Fruit fly (Drosophila melanogaster) whole organism: ENCODE results near the gene dy.

Source experiments
- CG8478 ChIP-seq: fragments of >200 bp; optimal IDR thresholded peaks from 2 replicates; lab custom pipeline; 2018; ENCODE audit warnings: inconsistent platforms
- Dll ChIP-seq: fragments of >200 bp; optimal IDR thresholded peaks from 2 replicates; lab custom pipeline; 2017
- EcR ChIP-seq, 2 experiments: fragments of >200 bp; optimal IDR thresholded peaks; 2 replicates each; lab custom pipeline; 2017; ENCODE audit warnings: missing biosample characterization in 2 of 2, missing genetic modification characterization in 2 of 2, missing genetic modification reagents in 2 of 2
- pan ChIP-seq: fragments of >200 bp; optimal IDR thresholded peaks from 2 replicates; lab custom pipeline; 2017

DNA sequence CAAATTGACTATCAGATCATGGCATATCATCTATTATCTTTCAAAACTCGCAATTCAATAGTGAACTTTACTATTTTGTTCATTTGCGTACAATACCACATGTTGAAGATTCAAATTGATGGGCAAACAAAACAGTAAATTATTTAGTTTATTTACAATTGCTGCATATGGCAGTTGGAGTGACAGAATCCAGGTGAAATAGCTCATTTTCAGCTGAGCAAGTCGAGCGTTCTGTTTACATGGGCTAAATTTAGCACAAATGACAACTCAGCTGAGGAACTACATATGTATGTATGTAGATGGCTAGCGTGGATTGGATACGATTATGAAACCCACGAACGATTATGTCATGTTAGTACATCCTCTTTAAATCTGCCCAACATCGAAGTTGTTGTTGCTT is 34.2 kb upstream of the dy start:
- no peak for TF ChIP-seq Dll (lab: Kevin White, UChicago)
- no peak for TF ChIP-seq CG8478 (lab: Kevin White, UChicago)
- no peak for TF ChIP-seq pan
- no peak for TF ChIP-seq EcR (GFP tag; optimal IDR thresholded peaks at IDR 0.05; lab: Kevin White, UChicago)
